Worm (Caenorhabditis elegans): Measurements from ENCODE around the gene Y53G8AR.8.

ce11 chrIII:3322317-3323010, 28.3 kb upstream of the Y53G8AR.8 start, which contains the start of gene phf-15:
- TF ChIP-seq nhr-23 (tag; optimal IDR thresholded peaks at IDR 0.05) = no peak
- no peak for TF ChIP-seq elt-1 (tag; optimal IDR thresholded peaks at IDR 0.05)
- peak; percentile 4 for TF ChIP-seq nfya-1 (tag; optimal IDR thresholded peaks at IDR 0.05; ENCODE audit: insufficient read depth)
- TF ChIP-seq nhr-25 (tag; optimal IDR thresholded peaks at IDR 0.05) = no peak
- no peak for TF ChIP-seq mml-1 (tag; optimal IDR thresholded peaks at IDR 0.05)
- no peak for TF ChIP-seq snpc-4 (tag; optimal IDR thresholded peaks at IDR 0.05)
- no peak for TF ChIP-seq nhr-76 (tag; optimal IDR thresholded peaks at IDR 0.05)

Measured in whole organism, L3 larva.